Worm (Caenorhabditis elegans) whole organism, mixed stage, embryonic: ENCODE measurements around the gene Y45G12B.3.

Source experiments
- M03D4.4 ChIP-seq: sonication (generic microtip); optimal IDR thresholded peaks from 2 replicates; lab custom pipeline; 2017; ENCODE audit warnings: mild to moderate bottlenecking, missing genetic modification characterization, missing compliant biosample characterization
- blmp-1 ChIP-seq: fragments of 150-350 bp; optimal IDR thresholded peaks from 2 replicates; lab custom pipeline; 2014; ENCODE audit warnings: missing biosample characterization, missing genetic modification characterization
- hlh-1 ChIP-seq: fragments of 150-350 bp; optimal IDR thresholded peaks from 2 replicates; lab custom pipeline; 2014; ENCODE audit warnings: missing biosample characterization, missing genetic modification reagents, missing genetic modification characterization
- lsy-2 ChIP-seq: fragments of 150-350 bp; optimal IDR thresholded peaks from 2 replicates; lab custom pipeline; 2014; ENCODE audit warnings: missing biosample characterization, missing genetic modification characterization
- mep-1 ChIP-seq: fragments of 150-350 bp; optimal IDR thresholded peaks from 2 replicates; lab custom pipeline; 2017; ENCODE audit warnings: missing biosample characterization, missing genetic modification reagents, missing genetic modification characterization, inconsistent platforms
- nhr-2 ChIP-seq: fragments of 150-350 bp; optimal IDR thresholded peaks from 2 replicates; lab custom pipeline; 2014; ENCODE audit warnings: missing biosample characterization, missing genetic modification characterization
- nhr-237 ChIP-seq: fragments of 150-350 bp; optimal IDR thresholded peaks from 2 replicates; lab custom pipeline; 2014; ENCODE audit warnings: missing biosample characterization, missing genetic modification characterization
- unc-120 ChIP-seq: sonication (generic microtip); optimal IDR thresholded peaks from 2 replicates; lab custom pipeline; 2017; ENCODE audit warnings: missing genetic modification characterization, missing compliant biosample characterization; ENCODE audit not compliant: poor library complexity, severe bottlenecking
- unc-39 ChIP-seq: fragments of 150-350 bp; optimal IDR thresholded peaks from 2 replicates; lab custom pipeline; 2014; ENCODE audit warnings: missing biosample characterization, missing genetic modification characterization

DNA sequence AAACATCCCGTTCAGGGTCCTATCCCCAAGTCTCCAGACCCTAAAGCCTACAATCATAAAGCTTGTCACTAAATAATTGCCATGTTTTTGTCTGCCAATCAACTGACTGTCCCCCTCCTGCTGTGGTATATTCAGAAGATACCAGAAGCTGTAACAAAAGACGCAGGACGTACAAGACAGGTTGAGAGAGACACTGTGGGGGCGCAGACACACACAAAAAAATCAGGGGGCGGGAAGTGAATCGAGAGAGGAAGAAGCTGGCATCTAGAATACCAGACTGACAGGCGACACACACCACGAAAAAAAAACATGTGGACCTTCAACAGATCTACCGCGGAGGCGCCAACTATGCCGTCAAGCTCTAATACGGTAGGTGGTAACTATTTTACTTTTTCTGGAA is 24.9 kb downstream of the Y45G12B.3 start, which contains the start of gene kel-8:
- TF ChIP-seq mep-1 (tag; lab: Kevin White, UChicago): no peak
- TF ChIP-seq unc-39: no peak
- TF ChIP-seq hlh-1 (tag; lab: Kevin White, UChicago): no peak
- no peak for TF ChIP-seq unc-120 (tag; lab: Kevin White, UChicago)
- no peak for TF ChIP-seq lsy-2 (tag; lab: Kevin White, UChicago)
- TF ChIP-seq M03D4.4 (tag; lab: Kevin White, UChicago): no peak
- TF ChIP-seq nhr-237 (tag; lab: Kevin White, UChicago): no peak
- no peak for TF ChIP-seq nhr-2 (tag; lab: Kevin White, UChicago)
- TF ChIP-seq blmp-1 (tag; lab: Kevin White, UChicago): no peak
